Fruit fly (Drosophila melanogaster) whole organism, wandering third instar larva: Measurements from ENCODE around the gene CG42671.

Source experiments
- OdsH ChIP-seq: fragments of 200-800 bp; sonication (Bioruptor generic); optimal IDR thresholded peaks from 2 replicates; lab custom pipeline; 2016; ENCODE audit warnings: missing biosample characterization, mild to moderate bottlenecking, missing genetic modification characterization
- br ChIP-seq: fragments of 200-800 bp; sonication (Bioruptor generic); optimal IDR thresholded peaks from 2 replicates; lab custom pipeline; 2016; ENCODE audit warnings: missing biosample characterization, missing genetic modification characterization

- peak; percentile 84 for TF ChIP-seq OdsH (GFP tag; lab: Kevin White, UChicago)
- peak; percentile 27 for TF ChIP-seq br (GFP tag; lab: Kevin White, UChicago)
Measured at dm6 chr3L:11261456-11262082, 47.3 kb downstream of the CG42671 start.
